Worm (Caenorhabditis elegans): Measurements from ENCODE around the gene srbc-34.

srbc-34 gene

DNA sequence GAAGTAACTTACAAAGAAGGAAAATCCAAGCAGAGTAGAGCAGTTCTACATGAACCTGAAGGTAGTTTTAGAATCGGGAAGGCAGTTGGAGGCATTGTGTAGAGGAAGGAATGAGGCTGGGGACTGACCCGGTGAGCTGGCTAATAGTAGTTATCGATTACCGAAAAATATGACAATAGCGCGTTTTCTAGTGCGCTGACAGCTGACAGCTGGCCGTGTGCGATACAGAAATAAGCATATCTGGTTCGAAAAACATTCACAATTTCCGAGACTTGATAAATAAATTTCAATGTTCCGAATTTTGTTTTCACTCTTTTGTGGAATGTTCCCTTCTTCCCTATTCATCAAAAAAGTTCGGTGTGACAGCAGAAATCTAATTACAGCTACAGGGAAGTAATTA lies at the start of gene srbc-34, which contains the start of gene fbxb-59:
Gene srbc-34, plus strand, starts transcription at position 233 of the 400 bp plus-strand sequence.
Gene fbxb-59, minus strand, starts transcription at position 101 of the 400 bp plus-strand sequence.
- no peak for TF ChIP-seq W03F9.2 (tag; optimal IDR thresholded peaks at IDR 0.05)
- TF ChIP-seq him-1 (tag; optimal IDR thresholded peaks at IDR 0.05) = no peak
- TF ChIP-seq dao-5 (tag; optimal IDR thresholded peaks at IDR 0.05) = no peak

DNA sequence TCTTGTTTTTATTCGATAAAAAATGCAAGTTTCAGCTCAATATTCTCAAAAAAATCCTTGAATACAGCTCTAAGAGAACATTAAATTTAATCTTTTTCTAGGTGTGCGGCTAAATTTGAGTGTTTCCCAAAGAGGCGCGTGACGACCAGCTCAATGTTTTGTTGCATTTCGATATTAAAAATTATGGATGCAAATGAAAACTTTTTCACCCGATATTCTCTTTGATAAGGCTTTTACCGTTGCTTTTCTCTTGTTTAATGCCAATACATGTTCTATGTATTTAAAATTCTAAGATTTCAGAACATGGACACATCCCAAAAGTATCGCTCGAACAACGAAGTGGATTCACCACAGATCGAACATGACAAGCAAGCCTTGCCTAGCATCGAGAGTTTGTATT lies 47.9 kb upstream of the srbc-34 start, which contains the start of gene F19B2.6:
Gene F19B2.6, plus strand, starts transcription at position 301 of the 400 bp plus-strand sequence.
- no peak for TF ChIP-seq dao-5 (tag; optimal IDR thresholded peaks at IDR 0.05)
- no peak for TF ChIP-seq him-1 (tag; optimal IDR thresholded peaks at IDR 0.05)
- no peak for TF ChIP-seq W03F9.2 (tag; optimal IDR thresholded peaks at IDR 0.05)

DNA sequence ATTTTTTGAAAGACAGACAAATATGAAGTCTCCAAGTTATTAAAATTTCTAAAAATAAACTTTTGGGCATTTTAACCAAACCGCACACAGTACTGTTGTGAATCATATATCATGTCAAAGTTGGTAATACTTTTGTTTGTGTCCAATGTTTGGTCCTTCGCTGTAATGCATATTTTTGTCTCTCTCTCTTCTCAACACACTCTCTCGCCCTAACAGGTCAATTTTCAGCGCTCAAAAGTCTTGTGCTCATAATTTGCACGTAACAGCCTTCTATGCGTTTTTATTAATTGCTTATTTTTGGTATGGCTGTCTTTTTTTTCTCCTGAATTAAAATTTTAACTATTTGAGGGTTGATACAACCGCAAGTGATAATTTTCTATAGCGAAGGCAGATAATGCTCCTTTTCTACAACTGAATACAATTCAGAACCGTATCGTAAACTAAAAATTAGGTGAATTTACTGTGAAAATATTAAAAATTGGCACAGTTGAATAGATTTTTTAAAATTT lies 44.3 kb upstream of the srbc-34 start:
- no peak for TF ChIP-seq dao-5 (tag; optimal IDR thresholded peaks at IDR 0.05)
- no peak for TF ChIP-seq W03F9.2 (tag; optimal IDR thresholded peaks at IDR 0.05)
- no peak for TF ChIP-seq him-1 (tag; optimal IDR thresholded peaks at IDR 0.05)

DNA sequence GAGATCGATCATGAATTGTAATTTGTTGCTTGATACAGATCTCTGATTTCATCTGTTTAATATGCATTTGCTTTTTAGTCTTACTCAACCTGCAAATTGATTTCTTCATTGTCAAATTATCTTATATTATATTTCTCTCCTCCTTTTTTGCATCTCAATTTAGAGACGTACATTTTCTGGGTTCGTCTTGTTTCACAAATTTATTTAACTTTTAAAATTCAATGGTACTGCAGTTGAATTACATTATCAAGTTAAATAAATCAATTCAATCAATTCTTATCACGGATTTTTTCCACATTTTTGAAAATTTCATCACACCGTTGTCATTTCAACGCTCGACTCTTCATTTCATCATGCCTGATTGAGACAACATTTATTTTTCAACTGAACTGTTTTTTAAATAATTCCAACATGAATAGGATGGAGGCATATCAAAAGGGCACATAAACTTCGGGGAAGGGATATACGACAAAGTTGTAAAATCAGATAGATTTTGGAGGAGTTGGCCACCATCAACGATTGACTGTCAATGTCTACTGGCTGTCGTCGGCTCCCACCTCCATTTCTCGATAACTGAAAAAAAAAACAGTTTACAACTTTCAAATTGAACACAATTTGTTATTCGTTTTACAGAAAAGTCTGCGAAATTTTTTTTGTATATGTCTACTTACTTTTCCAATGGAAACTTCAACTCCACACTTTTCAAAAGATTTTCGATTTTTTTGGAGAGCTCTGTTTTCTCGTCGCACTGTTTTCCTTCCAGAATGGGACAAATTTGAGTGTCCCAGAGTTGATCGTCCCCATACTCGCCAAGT lies 43.6 kb upstream of the srbc-34 start:
- TF ChIP-seq dao-5 (tag; optimal IDR thresholded peaks at IDR 0.05) (no peak), him-1 (tag; optimal IDR thresholded peaks at IDR 0.05) (no peak), W03F9.2 (tag; optimal IDR thresholded peaks at IDR 0.05) (no peak)

DNA sequence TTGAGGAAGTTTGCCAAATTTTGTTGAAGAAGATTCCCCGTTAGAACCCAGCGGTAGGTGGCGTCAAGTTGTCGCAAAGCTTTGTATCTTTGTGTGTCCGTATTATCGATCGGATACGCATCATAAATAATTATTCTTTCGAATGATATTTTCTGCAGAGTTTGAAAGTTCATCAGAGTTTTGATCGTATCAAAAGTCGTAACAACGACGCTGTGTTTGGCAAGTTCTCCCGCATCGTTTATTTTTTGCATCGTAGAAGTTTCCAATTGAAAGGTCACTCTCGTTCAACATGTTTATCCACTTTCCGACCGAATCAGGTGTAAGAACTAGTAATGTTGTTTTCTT lies 43.0 kb upstream of the srbc-34 start:
- no peak for TF ChIP-seq W03F9.2 (tag; optimal IDR thresholded peaks at IDR 0.05)
- no peak for TF ChIP-seq him-1 (tag; optimal IDR thresholded peaks at IDR 0.05)
- no peak for TF ChIP-seq dao-5 (tag; optimal IDR thresholded peaks at IDR 0.05)

DNA sequence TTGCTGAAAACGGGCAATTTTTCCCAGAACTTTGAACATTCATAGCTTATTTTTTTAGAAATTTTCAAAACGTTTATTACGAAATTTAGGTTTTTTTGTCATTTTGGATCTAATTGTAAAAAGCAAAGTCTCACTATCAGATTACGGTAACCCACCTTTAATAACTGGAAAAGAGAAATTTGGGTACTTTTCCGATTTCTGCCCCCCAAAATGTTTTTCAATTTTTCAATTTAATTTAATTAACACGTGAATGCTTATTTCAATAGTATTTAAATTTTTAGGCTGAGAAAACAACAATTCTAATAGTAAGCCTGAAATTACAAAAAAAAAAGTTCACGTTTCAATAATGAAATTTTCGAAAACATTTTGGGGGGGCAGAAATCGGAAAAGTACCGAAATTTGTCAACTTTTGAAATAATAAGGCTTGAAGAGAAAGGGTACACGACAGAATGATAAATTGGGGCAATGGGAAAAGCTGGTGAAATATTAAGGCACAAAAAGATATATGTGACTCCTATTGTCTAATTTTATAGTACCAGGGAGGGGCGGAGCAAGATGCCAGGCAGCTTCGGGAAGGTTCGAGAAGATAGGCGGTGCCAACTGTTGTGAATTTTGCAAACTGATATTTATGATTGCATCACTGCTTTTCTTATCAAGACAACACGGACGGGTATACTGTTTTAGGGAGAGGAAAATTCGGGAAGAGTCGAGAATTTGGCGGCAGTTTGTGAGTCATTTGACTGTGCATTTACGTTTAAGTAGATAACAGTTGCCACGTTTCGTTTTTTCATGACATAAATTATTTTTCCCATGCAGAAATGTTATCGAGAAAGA lies 41.8 kb upstream of the srbc-34 start, which contains the start of gene F19B2.5:
Gene F19B2.5, minus strand, starts transcription at position 107 of the 834 bp plus-strand sequence.
- no peak for TF ChIP-seq him-1 (tag; optimal IDR thresholded peaks at IDR 0.05)
- no peak for TF ChIP-seq dao-5 (tag; optimal IDR thresholded peaks at IDR 0.05)
- TF ChIP-seq W03F9.2 (tag; optimal IDR thresholded peaks at IDR 0.05) = no peak

DNA sequence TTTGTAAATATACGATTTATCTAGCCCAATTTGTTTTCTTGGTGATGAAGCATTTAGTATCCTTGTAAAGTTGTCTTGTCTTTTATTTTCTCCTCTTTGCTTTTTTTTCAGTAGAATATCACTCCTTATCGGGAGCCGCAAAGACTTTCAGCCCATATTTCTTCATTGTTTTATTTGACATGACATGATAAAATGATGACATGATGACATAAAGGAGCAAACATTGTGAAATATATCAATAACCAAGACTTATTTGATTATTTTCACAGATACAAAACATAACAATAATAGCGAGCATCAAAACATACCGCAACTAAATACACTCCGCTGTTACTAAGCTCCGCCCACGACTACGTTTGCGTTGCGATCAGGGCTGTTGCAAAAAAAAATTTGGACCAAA lies 40.3 kb upstream of the srbc-34 start:
- TF ChIP-seq dao-5 (tag; optimal IDR thresholded peaks at IDR 0.05) (no peak), W03F9.2 (tag; optimal IDR thresholded peaks at IDR 0.05) (no peak), him-1 (tag; optimal IDR thresholded peaks at IDR 0.05) (no peak)

DNA sequence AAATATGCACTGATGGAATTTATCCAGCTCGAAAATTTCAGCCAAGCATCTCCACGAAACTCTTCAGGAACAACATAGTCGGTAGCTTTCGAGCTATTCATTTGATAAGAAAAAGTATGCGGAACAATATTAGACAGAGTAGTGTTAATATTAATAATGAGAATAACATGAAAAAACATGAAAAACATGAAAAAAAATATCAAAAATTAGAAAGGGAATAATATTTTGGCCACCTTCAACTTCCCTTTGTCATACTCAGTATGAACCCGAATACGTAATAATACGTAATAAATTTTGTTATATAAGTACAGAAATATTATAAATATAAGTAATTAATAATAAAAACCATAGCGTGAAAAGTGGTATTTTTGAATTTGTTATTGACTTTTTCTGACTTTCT lies 34.2 kb upstream of the srbc-34 start, which contains the start of gene srw-39:
Gene srw-39, minus strand, starts transcription at position 101 of the 400 bp plus-strand sequence.
- no peak for TF ChIP-seq W03F9.2 (tag; optimal IDR thresholded peaks at IDR 0.05)
- no peak for TF ChIP-seq him-1 (tag; optimal IDR thresholded peaks at IDR 0.05)
- no peak for TF ChIP-seq dao-5 (tag; optimal IDR thresholded peaks at IDR 0.05)

DNA sequence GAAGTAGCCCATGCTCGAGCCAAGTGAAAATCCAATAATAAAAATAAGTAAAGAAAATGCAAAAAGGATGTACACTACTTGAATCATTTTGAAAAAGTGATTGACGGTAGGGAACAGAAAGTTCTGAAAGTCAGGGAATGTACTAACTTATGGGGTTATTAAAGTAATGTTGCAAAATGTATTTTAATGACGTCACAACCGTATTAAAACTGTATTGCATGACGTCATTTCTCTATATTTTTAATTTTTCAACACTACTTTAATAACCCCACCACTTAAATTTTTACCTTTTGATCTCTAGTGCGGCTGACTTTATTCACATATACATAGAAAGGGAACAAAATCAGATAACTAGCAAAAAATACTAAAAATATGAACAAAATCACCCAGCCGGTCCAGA lies 23.8 kb upstream of the srbc-34 start:
- TF ChIP-seq W03F9.2 (tag; optimal IDR thresholded peaks at IDR 0.05) (no peak), him-1 (tag; optimal IDR thresholded peaks at IDR 0.05) (no peak), dao-5 (tag; optimal IDR thresholded peaks at IDR 0.05) (no peak)

DNA sequence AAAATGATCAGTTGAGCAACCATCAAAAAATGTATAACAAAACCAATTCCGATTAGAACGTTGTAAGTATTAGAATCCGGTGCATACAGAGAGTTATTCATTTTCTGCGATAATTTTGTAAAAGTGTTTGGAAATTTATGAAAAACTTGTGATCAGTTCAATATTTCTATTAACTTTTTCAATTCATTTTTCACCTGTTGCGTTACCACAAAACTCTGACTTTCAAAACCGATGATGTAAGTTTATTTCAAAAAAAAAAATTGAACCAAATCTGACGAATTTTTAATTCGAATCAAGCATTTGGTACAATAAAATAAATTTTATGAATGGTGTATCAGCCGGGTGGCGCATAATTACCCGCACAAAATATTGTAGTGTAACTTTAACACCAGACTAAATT lies 19.5 kb upstream of the srbc-34 start, which contains the start of gene srz-16:
Gene srz-16, minus strand, starts transcription at position 101 of the 400 bp plus-strand sequence.
- TF ChIP-seq W03F9.2 (tag; optimal IDR thresholded peaks at IDR 0.05) = no peak

DNA sequence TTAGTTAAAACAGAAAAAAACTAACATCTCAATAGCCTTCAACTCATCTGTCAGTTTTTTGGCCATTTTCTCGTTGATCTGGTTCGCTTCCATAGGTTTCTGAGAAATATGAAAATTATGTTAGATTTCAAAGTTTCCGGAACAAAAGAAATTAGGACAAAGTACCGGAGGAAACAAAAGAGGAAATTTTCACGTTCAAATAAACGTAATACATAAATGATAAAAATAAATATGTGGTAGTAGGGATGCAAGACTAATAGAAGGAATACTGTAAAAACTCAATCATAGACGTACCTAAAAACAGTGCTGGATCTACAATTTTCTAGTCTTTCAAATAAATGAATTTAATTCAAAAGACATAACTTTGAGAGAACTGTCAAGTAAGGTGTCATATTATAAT lies 17.3 kb upstream of the srbc-34 start, which contains the start of gene fbxa-116:
Gene fbxa-116, minus strand, starts transcription at position 101 of the 400 bp plus-strand sequence.
- TF ChIP-seq dao-5 (tag; optimal IDR thresholded peaks at IDR 0.05) (no peak), W03F9.2 (tag; optimal IDR thresholded peaks at IDR 0.05) (no peak), him-1 (tag; optimal IDR thresholded peaks at IDR 0.05) (no peak)

DNA sequence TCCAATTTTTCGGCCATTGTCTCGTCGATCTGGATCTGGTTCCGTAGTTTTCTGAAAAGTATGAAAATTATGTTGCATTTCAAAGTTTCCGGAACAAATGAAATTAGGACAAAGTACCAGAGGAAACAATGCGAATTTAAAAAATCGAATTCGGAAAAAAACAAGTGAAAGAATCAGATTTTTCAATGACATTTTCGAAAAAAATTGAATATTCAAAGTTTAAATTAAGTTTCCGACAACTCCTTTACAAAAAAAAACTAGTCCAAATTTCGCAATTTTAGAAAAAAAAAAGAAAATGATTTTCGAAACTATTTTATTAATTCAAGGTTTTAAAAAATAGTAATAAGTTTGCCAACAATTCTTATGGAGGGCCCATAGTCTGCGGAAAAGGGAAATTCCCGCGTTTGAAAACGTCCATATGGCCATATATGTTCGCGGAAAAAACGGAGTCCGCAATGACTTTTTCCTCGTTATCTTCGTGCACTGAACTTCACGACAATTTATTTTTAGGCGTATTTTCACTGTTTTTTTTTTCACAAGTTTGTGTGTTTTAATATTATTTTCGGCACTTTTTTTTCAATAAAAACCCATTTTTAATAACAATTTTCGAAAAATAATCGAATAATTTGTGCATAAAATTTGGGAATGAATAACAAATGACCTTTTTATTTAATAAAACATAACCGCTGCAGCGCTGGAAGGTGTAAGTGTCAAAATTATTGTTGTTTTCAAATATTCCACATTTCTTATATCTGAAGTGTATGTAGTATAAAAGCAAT lies 13.8 kb upstream of the srbc-34 start, which contains the start of the genes fbxa-115 and Y113G7B.27:
Gene fbxa-115, minus strand, starts transcription at position 51 of the 779 bp plus-strand sequence.
Gene Y113G7B.27, plus strand, starts transcription at position 729 of the 779 bp plus-strand sequence.
- no peak for TF ChIP-seq him-1 (tag; optimal IDR thresholded peaks at IDR 0.05)
- TF ChIP-seq W03F9.2 (tag; optimal IDR thresholded peaks at IDR 0.05) = no peak
- no peak for TF ChIP-seq dao-5 (tag; optimal IDR thresholded peaks at IDR 0.05)

All from whole organism, L4/young adult.